Fruit fly (Drosophila melanogaster): Measurements from ENCODE around the gene CG12213.
A peak's percentile ranks its signal among the peaks of the same experiment; 100 is the strongest.

The CG12213 gene

dm6 chr3R:12010202-12010824, 42.8 kb upstream of the CG12213 start, which contains the start of the genes KLHL18 and GCC185 (continued):
- TF ChIP-seq HLH54F (GFP tag; optimal IDR thresholded peaks at IDR 0.05) (peak; percentile 79), tll (GFP tag; optimal IDR thresholded peaks at IDR 0.05) (peak; percentile 26 to 97), Bdp1 (GFP tag; optimal IDR thresholded peaks at IDR 0.05) (peak; percentile 26), CG15601 (tag; optimal IDR thresholded peaks at IDR 0.05) (peak; percentile 92), CG34422 (GFP tag; IDR thresholded peaks at IDR 0.05) (peak; percentile 81; the same call in 2 of the 3 replicates), E2f2 (GFP tag; IDR thresholded peaks at IDR 0.05) (no peak; the same call in 1 of the 2 replicates), Lhr (GFP tag; optimal IDR thresholded peaks at IDR 0.05) (peak; percentile 46), peb (GFP tag; IDR thresholded peaks at IDR 0.05) (peak; percentile 42; the same call in 1 of the 2 replicates), H2.0 (GFP tag; IDR thresholded peaks at IDR 0.05) (peak; percentile 46; the same call in 1 of the 2 replicates), CG7786 (GFP tag; optimal IDR thresholded peaks at IDR 0.05) (peak; percentile 44), pnt (GFP tag; optimal IDR thresholded peaks at IDR 0.05) (peak; percentile 60), CG7357 (GFP tag; IDR thresholded peaks at IDR 0.05) (0 out of 3 replicates have a peak, but pooled peaks have one; percentile 17), Hmr (GFP tag; optimal IDR thresholded peaks at IDR 0.05) (peak; percentile 62), CG10147 (GFP tag; optimal IDR thresholded peaks at IDR 0.05) (peak; percentile 77), dpn (GFP tag; optimal IDR thresholded peaks at IDR 0.05) (peak; percentile 67 to 83), fu2 (GFP tag; optimal IDR thresholded peaks at IDR 0.05) (peak; percentile 31), HLH4C (GFP tag; IDR thresholded peaks at IDR 0.05; ENCODE audit: partially characterized antibody) (peak; percentile 72), salm (tag; optimal IDR thresholded peaks at IDR 0.05) (no peak)

dm6 chr3R:12006417-12006816, 38.9 kb upstream of the CG12213 start:
- TF ChIP-seq gcm (GFP tag; optimal IDR thresholded peaks at IDR 0.05) (peak; percentile 87), bowl (GFP tag; IDR thresholded peaks at IDR 0.05) (0 out of 2 replicates have a peak, but pooled peaks have one; percentile 12), CG11456 (GFP tag; IDR thresholded peaks at IDR 0.05) (0 out of 3 replicates have a peak, but pooled peaks have one; percentile 25), CG2199 (GFP tag; IDR thresholded peaks at IDR 0.05) (0 out of 3 replicates have a peak, but pooled peaks have one; percentile 56), crol (GFP tag; IDR thresholded peaks at IDR 0.05) (peak; percentile 45), cato (GFP tag; optimal IDR thresholded peaks at IDR 0.05; ENCODE audit: borderline replicate concordance) (no peak)

dm6 chr3R:12005417-12005816, 37.9 kb upstream of the CG12213 start, which contains the start of gene Tk:
TSS of gene Tk (minus strand) at chr3R:12005473.
- no peak for TF ChIP-seq Atf3 (GFP tag; optimal IDR thresholded peaks at IDR 0.05)
- TF ChIP-seq Deaf1 (tag; optimal IDR thresholded peaks at IDR 0.05), result peak; percentile 96
- no peak for TF ChIP-seq fd96Cb (tag; optimal IDR thresholded peaks at IDR 0.05)
- no peak for TF ChIP-seq Xbp1 (GFP tag; optimal IDR thresholded peaks at IDR 0.05)
- TF ChIP-seq da (GFP tag; optimal IDR thresholded peaks at IDR 0.05), result no peak
- no peak for TF ChIP-seq CG10274 (GFP tag; optimal IDR thresholded peaks at IDR 0.05)
- peak; percentile 79 for TF ChIP-seq Nf-YB (GFP tag; optimal IDR thresholded peaks at IDR 0.05)
- no peak for TF ChIP-seq B-H1 (GFP tag; IDR thresholded peaks at IDR 0.05)
- TF ChIP-seq CG30431 (GFP tag; optimal IDR thresholded peaks at IDR 0.05), result no peak
- no peak for TF ChIP-seq Oli (tag; optimal IDR thresholded peaks at IDR 0.05)
- peak; percentile 27 for TF ChIP-seq D (optimal IDR thresholded peaks at IDR 0.05)
- no peak for TF ChIP-seq D (GFP tag; optimal IDR thresholded peaks at IDR 0.05)
- TF ChIP-seq fd3F (GFP tag; optimal IDR thresholded peaks at IDR 0.05), result no peak
- TF ChIP-seq cg (GFP tag; optimal IDR thresholded peaks at IDR 0.05), result peak; percentile 63
- no peak for TF ChIP-seq ttk (GFP tag; IDR thresholded peaks at IDR 0.05)
- TF ChIP-seq ssp (GFP tag; IDR thresholded peaks at IDR 0.05), result no peak
- TF ChIP-seq CG6654 (GFP tag; optimal IDR thresholded peaks at IDR 0.05), result no peak
- no peak for TF ChIP-seq Sry-δ (GFP tag; optimal IDR thresholded peaks at IDR 0.05)
- no peak for TF ChIP-seq sna (GFP tag; IDR thresholded peaks at IDR 0.05; ENCODE audit: partially characterized antibody)
- no peak for TF ChIP-seq dimm (GFP tag; IDR thresholded peaks at IDR 0.05)
- no peak for TF ChIP-seq CG9876 (GFP tag; optimal IDR thresholded peaks at IDR 0.05)
- peak; percentile 25 for TF ChIP-seq CG11504 (tag; optimal IDR thresholded peaks at IDR 0.05)
- no peak for TF ChIP-seq Dll (GFP tag; IDR thresholded peaks at IDR 0.05; ENCODE audit: partially characterized antibody)
- TF ChIP-seq CG14965 (GFP tag; optimal IDR thresholded peaks at IDR 0.05; ENCODE audit: borderline replicate concordance), result no peak
